Worm (Caenorhabditis elegans): Measurements from ENCODE around the gene E02A10.3.

DNA sequence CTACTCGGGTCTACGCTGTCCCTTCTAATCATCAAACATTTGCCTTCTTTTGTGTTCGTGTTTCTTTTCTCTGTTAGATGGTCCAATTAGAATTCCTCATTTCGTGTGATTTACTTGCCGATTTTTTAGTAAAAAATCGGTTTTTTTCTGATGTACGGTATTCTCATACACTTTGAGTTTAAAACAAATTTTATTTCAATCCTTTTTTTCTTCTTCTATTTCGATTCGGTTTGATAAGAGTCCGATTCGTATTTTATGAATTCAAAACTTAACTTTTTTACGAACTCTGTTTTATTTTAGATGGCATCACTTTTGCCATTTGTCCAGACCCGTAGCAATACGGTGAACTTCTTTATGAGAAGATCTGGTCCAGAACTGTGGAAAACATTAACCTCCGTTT is 16.2 kb upstream of the E02A10.3 start, which contains the start of gene mrps-5:
- TF ChIP-seq nhr-11 (tag; optimal IDR thresholded peaks at IDR 0.05) (no peak), nhr-90 (tag; optimal IDR thresholded peaks at IDR 0.05; ENCODE audit: poor library complexity) (no peak), fos-1 (tag; optimal IDR thresholded peaks at IDR 0.05) (no peak), ceh-82 (tag; optimal IDR thresholded peaks at IDR 0.05) (no peak), nhr-47 (tag; optimal IDR thresholded peaks at IDR 0.05) (no peak), blmp-1 (tag; optimal IDR thresholded peaks at IDR 0.05) (no peak), vab-15 (tag; optimal IDR thresholded peaks at IDR 0.05) (no peak)
